Worm (Caenorhabditis elegans) whole organism, L2 larva: ENCODE measurements around the gene ZC13.10.

Experiments
- C34F6.9 ChIP-seq: fragments of 150-350 bp; optimal IDR thresholded peaks from 2 replicates; lab custom pipeline; 2014; ENCODE audit warnings: missing biosample characterization, missing genetic modification characterization
- F13H6.1 ChIP-seq: sonication (generic microtip); optimal IDR thresholded peaks from 2 replicates; lab custom pipeline; 2016; ENCODE audit warnings: missing genetic modification characterization, missing compliant biosample characterization
- R02D3.7 ChIP-seq: fragments of 150-350 bp; optimal IDR thresholded peaks from 2 replicates; lab custom pipeline; 2014; ENCODE audit warnings: missing biosample characterization, missing genetic modification characterization
- Y55F3AM.14 ChIP-seq: fragments of 200-800 bp; sonication (Bioruptor generic); optimal IDR thresholded peaks from 2 replicates; lab custom pipeline; 2018; ENCODE audit warnings: mild to moderate bottlenecking, missing genetic modification characterization, missing compliant biosample characterization
- ZK546.5 ChIP-seq: sonication (generic microtip); optimal IDR thresholded peaks from 2 replicates; lab custom pipeline; 2017; ENCODE audit warnings: missing biosample characterization, missing genetic modification characterization
- blmp-1 ChIP-seq: sonication (generic microtip); optimal IDR thresholded peaks from 2 replicates; lab custom pipeline; 2017; ENCODE audit warnings: missing genetic modification characterization, mild to moderate bottlenecking, missing compliant biosample characterization, antibody characterized with exemption, moderate library complexity; ENCODE audit not compliant: insufficient read depth
- ceh-16 ChIP-seq: fragments of 150-350 bp; optimal IDR thresholded peaks from 2 replicates; lab custom pipeline; 2014; ENCODE audit warnings: missing biosample characterization, missing genetic modification characterization
- ceh-82 ChIP-seq: fragments of 150-350 bp; optimal IDR thresholded peaks from 2 replicates; lab custom pipeline; 2014; ENCODE audit warnings: missing biosample characterization, missing genetic modification characterization
- crh-2 ChIP-seq: sonication (generic microtip); optimal IDR thresholded peaks from 2 replicates; lab custom pipeline; 2017; ENCODE audit warnings: missing biosample characterization, missing genetic modification characterization
- egl-27 ChIP-seq: sonication (generic microtip); optimal IDR thresholded peaks from 3 replicates; lab custom pipeline; 2017; ENCODE audit warnings: missing biosample characterization, missing genetic modification reagents, missing genetic modification characterization
- elt-1 ChIP-seq: fragments of 150-350 bp; optimal IDR thresholded peaks from 2 replicates; lab custom pipeline; 2014; ENCODE audit warnings: missing biosample characterization, missing genetic modification characterization
- elt-3 ChIP-seq: sonication (generic microtip); optimal IDR thresholded peaks from 2 replicates; lab custom pipeline; 2017; ENCODE audit warnings: missing biosample characterization, missing genetic modification characterization
- fos-1 ChIP-seq: fragments of 150-350 bp; optimal IDR thresholded peaks from 2 replicates; lab custom pipeline; 2014; ENCODE audit warnings: missing biosample characterization, missing genetic modification characterization
- gmeb-1 ChIP-seq: fragments of 150-350 bp; optimal IDR thresholded peaks from 2 replicates; lab custom pipeline; 2014; ENCODE audit warnings: missing biosample characterization, missing genetic modification characterization
- lin-13 ChIP-seq: fragments of 150-350 bp; optimal IDR thresholded peaks from 2 replicates; lab custom pipeline; 2014; ENCODE audit warnings: missing biosample characterization, missing genetic modification reagents, missing genetic modification characterization
- lin-39 ChIP-seq: fragments of 150-350 bp; optimal IDR thresholded peaks from 2 replicates; lab custom pipeline; 2014; ENCODE audit warnings: missing biosample characterization, missing genetic modification reagents, missing genetic modification characterization
- lsy-2 ChIP-seq, 2 experiments: fragments of 150-350 bp in 1 of 2; sonication (generic microtip) in 1 of 2; optimal IDR thresholded peaks; 2 replicates each; lab custom pipeline; 2014 to 2017; ENCODE audit warnings: missing biosample characterization in 2 of 2, missing genetic modification characterization in 2 of 2
- mab-5 ChIP-seq: fragments of 150-350 bp; optimal IDR thresholded peaks from 2 replicates; lab custom pipeline; 2014; ENCODE audit warnings: missing biosample characterization, missing genetic modification characterization
- mbf-1 ChIP-seq: sonication (generic microtip); optimal IDR thresholded peaks from 2 replicates; lab custom pipeline; 2017; ENCODE audit warnings: missing biosample characterization, missing genetic modification characterization
- mdl-1 ChIP-seq, 2 experiments: fragments of 150-350 bp in 1 of 2; sonication (generic microtip) in 1 of 2; optimal IDR thresholded peaks; 2 replicates each; lab custom pipeline; 2017; ENCODE audit warnings: missing biosample characterization in 2 of 2, missing genetic modification characterization in 2 of 2
- nhr-10 ChIP-seq: sonication (generic microtip); optimal IDR thresholded peaks from 2 replicates; lab custom pipeline; 2017; ENCODE audit warnings: missing biosample characterization, missing genetic modification characterization
- nhr-12 ChIP-seq: fragments of 150-350 bp; optimal IDR thresholded peaks from 2 replicates; lab custom pipeline; 2014; ENCODE audit warnings: missing biosample characterization, missing genetic modification characterization
- nhr-129 ChIP-seq: fragments of 150-350 bp; optimal IDR thresholded peaks from 2 replicates; lab custom pipeline; 2014; ENCODE audit warnings: missing biosample characterization, missing genetic modification characterization
- nhr-21 ChIP-seq: fragments of 150-350 bp; optimal IDR thresholded peaks from 2 replicates; lab custom pipeline; 2014; ENCODE audit warnings: missing biosample characterization, missing genetic modification characterization
- nhr-237 ChIP-seq: fragments of 150-350 bp; optimal IDR thresholded peaks from 2 replicates; lab custom pipeline; 2014; ENCODE audit warnings: missing biosample characterization, missing genetic modification characterization
- nhr-25 ChIP-seq: fragments of 150-350 bp; sonication (generic microtip); optimal IDR thresholded peaks from 3 replicates; lab custom pipeline; 2014; ENCODE audit warnings: missing biosample characterization, missing genetic modification characterization
- nhr-6 ChIP-seq: fragments of 150-350 bp; optimal IDR thresholded peaks from 2 replicates; lab custom pipeline; 2014; ENCODE audit warnings: missing biosample characterization, missing genetic modification characterization
- peb-1 ChIP-seq: fragments of 150-350 bp; optimal IDR thresholded peaks from 2 replicates; lab custom pipeline; 2014; ENCODE audit warnings: missing biosample characterization, missing genetic modification characterization
- sem-4 ChIP-seq: fragments of 150-350 bp; optimal IDR thresholded peaks from 2 replicates; lab custom pipeline; 2014; ENCODE audit warnings: missing biosample characterization, missing genetic modification reagents, missing genetic modification characterization
- sma-3 ChIP-seq: sonication (generic microtip); optimal IDR thresholded peaks from 2 replicates; lab custom pipeline; 2016; ENCODE audit warnings: missing genetic modification reagents, missing genetic modification characterization, missing compliant biosample characterization
- sma-9 ChIP-seq, 2 experiments: fragments of 150-350 bp in 1 of 2; sonication (generic microtip) in 1 of 2; optimal IDR thresholded peaks; 2 replicates each; lab custom pipeline; 2014 to 2016; ENCODE audit warnings: missing genetic modification characterization in 2 of 2, mild to moderate bottlenecking in 1 of 2, missing biosample characterization in 1 of 2, missing compliant biosample characterization in 1 of 2, missing genetic modification reagents in 1 of 2, moderate library complexity in 1 of 2
- snpc-4 ChIP-seq: fragments of 150-350 bp; optimal IDR thresholded peaks from 2 replicates; lab custom pipeline; 2014; ENCODE audit warnings: missing biosample characterization, missing genetic modification characterization
- unc-39 ChIP-seq: fragments of 150-350 bp; optimal IDR thresholded peaks from 2 replicates; lab custom pipeline; 2014; ENCODE audit warnings: missing biosample characterization, missing genetic modification characterization
- unc-55 ChIP-seq: fragments of 150-350 bp; sonication (generic microtip); optimal IDR thresholded peaks from 3 replicates; lab custom pipeline; 2014; ENCODE audit warnings: missing biosample characterization, missing genetic modification reagents, missing genetic modification characterization
- unc-62 ChIP-seq: fragments of 150-350 bp; optimal IDR thresholded peaks from 2 replicates; lab custom pipeline; 2014; ENCODE audit warnings: missing biosample characterization, missing genetic modification reagents, missing genetic modification characterization
- zag-1 ChIP-seq: fragments of 150-350 bp; optimal IDR thresholded peaks from 2 replicates; lab custom pipeline; 2014; ENCODE audit warnings: missing biosample characterization, missing genetic modification characterization
- ztf-1 ChIP-seq: fragments of 200-800 bp; sonication (Bioruptor generic); conservative IDR thresholded peaks from 2 replicates; pipeline ENCODE4 v1.3.6; 2022; ENCODE audit warnings: missing genetic modification characterization, missing compliant biosample characterization
- ztf-11 ChIP-seq: sonication (generic microtip); optimal IDR thresholded peaks from 2 replicates; lab custom pipeline; 2017; ENCODE audit warnings: missing biosample characterization, missing genetic modification characterization

Gene ZC13.10

ce11 chrX:924495-925008 is 22.1 kb upstream of the ZC13.10 start, which contains the start of the genes pifk-1 and tbc-11:
Gene pifk-1, minus strand, starts transcription at chrX:924511.
Gene tbc-11, plus strand, starts transcription at chrX:924958.
- TF ChIP-seq nhr-129 (peak; percentile 78), sem-4 (tag; lab: Kevin White, UChicago) (peak; percentile 15), F13H6.1 (tag; lab: Kevin White, UChicago) (peak; percentile 44), zag-1 (tag; lab: Kevin White, UChicago) (peak; percentile 2), mbf-1 (tag; lab: Kevin White, UChicago) (no peak), nhr-21 (tag; lab: Kevin White, UChicago) (peak; percentile 21), sma-9 (GFP tag; optimal IDR thresholded peaks at IDR 0.05; lab: Kevin White, UChicago) (peak; percentile 2), sma-9 (tag; optimal IDR thresholded peaks at IDR 0.05; lab: Kevin White, UChicago) (no peak), lsy-2 (tag; optimal IDR thresholded peaks at IDR 0.05; lab: Kevin White, UChicago) (peak in 1 of 2 experiments; percentile 64), unc-55 (GFP tag; lab: Kevin White, UChicago) (peak; percentile 78), unc-39 (tag; lab: Kevin White, UChicago) (no peak), R02D3.7 (no peak), ceh-82 (tag; lab: Kevin White, UChicago) (no peak), C34F6.9 (peak; percentile 55), egl-27 (tag; lab: Kevin White, UChicago) (peak; percentile 30), crh-2 (tag; lab: Kevin White, UChicago) (peak; percentile 70), nhr-25 (tag; lab: Kevin White, UChicago) (peak; percentile 11), ZK546.5 (tag; lab: Kevin White, UChicago) (no peak), gmeb-1 (no peak), fos-1 (tag; lab: Kevin White, UChicago) (peak; percentile 78)
- TF ChIP-seq, all 48 proteins: peak for 13

ce11 chrX:918097-918496 is 15.7 kb upstream of the ZC13.10 start, which contains the start of gene F35H12.5:
Gene F35H12.5, plus strand, starts transcription at chrX:918397.
- TF ChIP-seq gmeb-1 (no peak), mdl-1 (tag; optimal IDR thresholded peaks at IDR 0.05; lab: Kevin White, UChicago) (no peak)

ce11 chrX:915510-915909 is 13.1 kb upstream of the ZC13.10 start, which contains the start of gene sel-12:
Gene sel-12, plus strand, starts transcription at chrX:915867.
- TF ChIP-seq sma-9 (GFP tag; optimal IDR thresholded peaks at IDR 0.05; lab: Kevin White, UChicago), result no peak
- TF ChIP-seq sma-9 (tag; optimal IDR thresholded peaks at IDR 0.05; lab: Kevin White, UChicago), result no peak
- TF ChIP-seq unc-55 (GFP tag; lab: Kevin White, UChicago), result peak; percentile 71
- TF ChIP-seq nhr-129, result peak; percentile 49
- no peak for TF ChIP-seq mdl-1 (tag; optimal IDR thresholded peaks at IDR 0.05; lab: Kevin White, UChicago)
- peak; percentile 48 for TF ChIP-seq C34F6.9
- TF ChIP-seq nhr-12 (tag; lab: Kevin White, UChicago), result no peak
- TF ChIP-seq unc-62 (GFP tag; lab: Kevin White, UChicago), result no peak
- no peak for TF ChIP-seq ceh-16 (tag; lab: Kevin White, UChicago)
- no peak for TF ChIP-seq egl-27 (tag; lab: Kevin White, UChicago)
- TF ChIP-seq blmp-1 (tag; lab: Kevin White, UChicago), result no peak
- TF ChIP-seq lsy-2 (tag; optimal IDR thresholded peaks at IDR 0.05; lab: Kevin White, UChicago), result peak in 1 of 2 experiments; percentile 34
- no peak for TF ChIP-seq lin-13
- peak; percentile 22 for TF ChIP-seq fos-1 (tag; lab: Kevin White, UChicago)

ce11 chrX:912990-913389 is 10.6 kb upstream of the ZC13.10 start, which contains the start of gene F35H12.6:
Gene F35H12.6, plus strand, starts transcription at chrX:913290.
- TF ChIP-seq nhr-237, result no peak
- TF ChIP-seq F13H6.1 (tag; lab: Kevin White, UChicago), result no peak
- TF ChIP-seq lsy-2 (tag; optimal IDR thresholded peaks at IDR 0.05; lab: Kevin White, UChicago), result no peak
- no peak for TF ChIP-seq C34F6.9
- TF ChIP-seq elt-1, result no peak
- TF ChIP-seq nhr-21 (tag; lab: Kevin White, UChicago), result no peak
- TF ChIP-seq ZK546.5 (tag; lab: Kevin White, UChicago), result no peak
- no peak for TF ChIP-seq snpc-4 (tag; lab: Kevin White, UChicago)
- no peak for TF ChIP-seq unc-55 (GFP tag; lab: Kevin White, UChicago)
- no peak for TF ChIP-seq ztf-1 (GFP tag; lab: Robert Waterston, UW)
- no peak for TF ChIP-seq nhr-12 (tag; lab: Kevin White, UChicago)

ce11 chrX:912564-912963 is 10.2 kb upstream of the ZC13.10 start:
- TF ChIP-seq unc-39 (tag; lab: Kevin White, UChicago), result no peak
- no peak for TF ChIP-seq sma-3 (GFP tag; lab: Kevin White, UChicago)
- TF ChIP-seq crh-2 (tag; lab: Kevin White, UChicago), result no peak
- TF ChIP-seq unc-55 (GFP tag; lab: Kevin White, UChicago), result no peak
- TF ChIP-seq R02D3.7, result no peak
- TF ChIP-seq peb-1 (tag; lab: Kevin White, UChicago), result no peak
- TF ChIP-seq blmp-1 (tag; lab: Kevin White, UChicago), result no peak
- TF ChIP-seq lin-39 (tag; lab: Kevin White, UChicago), result no peak
- TF ChIP-seq nhr-129, result no peak
- TF ChIP-seq ceh-16 (tag; lab: Kevin White, UChicago), result no peak
- no peak for TF ChIP-seq ztf-1 (GFP tag; lab: Robert Waterston, UW)
- TF ChIP-seq nhr-6, result no peak
- TF ChIP-seq ztf-11, result no peak
- no peak for TF ChIP-seq mab-5 (tag; lab: Kevin White, UChicago)
- TF ChIP-seq egl-27 (tag; lab: Kevin White, UChicago), result no peak
- no peak for TF ChIP-seq elt-3 (tag; lab: Kevin White, UChicago)
- TF ChIP-seq nhr-10 (tag; lab: Kevin White, UChicago), result no peak
- no peak for TF ChIP-seq Y55F3AM.14
